Fruit fly (Drosophila melanogaster) whole organism, embryonic: ENCODE data around the gene CG12773.

Source experiments
- Abd-B ChIP-seq: fragments of 200-800 bp; sonication (Bioruptor generic); optimal IDR thresholded peaks from 2 replicates; lab custom pipeline; 2018; ENCODE audit warnings: missing biosample characterization, mild to moderate bottlenecking, missing genetic modification characterization, moderate library complexity
- CG11560 ChIP-seq: fragments of 200-800 bp; sonication (Bioruptor generic); IDR thresholded peaks from 3 replicates; pipeline ENCODE4 v1.3.6; 2022; ENCODE audit warnings: missing biosample characterization, missing genetic modification characterization
- CG12071 ChIP-seq: fragments of 200-800 bp; sonication (Bioruptor generic); optimal IDR thresholded peaks from 3 replicates; lab custom pipeline; 2018; ENCODE audit warnings: missing biosample characterization, mild to moderate bottlenecking, missing genetic modification characterization
- CG12299 ChIP-seq: fragments of 200-800 bp; sonication (Bioruptor generic); optimal IDR thresholded peaks from 2 replicates; lab custom pipeline; 2018; ENCODE audit warnings: missing biosample characterization, mild to moderate bottlenecking, missing genetic modification characterization
- CG12391 ChIP-seq: fragments of 200-800 bp; sonication (Bioruptor generic); optimal IDR thresholded peaks from 3 replicates; lab custom pipeline; 2018; ENCODE audit warnings: missing biosample characterization, mild to moderate bottlenecking, missing genetic modification characterization, moderate library complexity
- CG14710 ChIP-seq: fragments of 200-800 bp; sonication (Bioruptor generic); optimal IDR thresholded peaks from 3 replicates; lab custom pipeline; 2019; ENCODE audit warnings: missing biosample characterization, mild to moderate bottlenecking, missing genetic modification characterization, moderate library complexity
- CG1832 ChIP-seq: fragments of 200-800 bp; sonication (Bioruptor generic); optimal IDR thresholded peaks from 2 replicates; lab custom pipeline; 2017; ENCODE audit warnings: missing biosample characterization, mild to moderate bottlenecking, missing genetic modification characterization, inconsistent platforms
- CG2875 ChIP-seq: fragments of 200-800 bp; sonication (Bioruptor generic); optimal IDR thresholded peaks from 2 replicates; lab custom pipeline; 2017; ENCODE audit warnings: missing biosample characterization, mild to moderate bottlenecking, missing genetic modification characterization, missing genetic modification reagents
- CG4360 ChIP-seq: fragments of 200-800 bp; sonication (Bioruptor generic); IDR thresholded peaks from 2 replicates; pipeline ENCODE4 v1.3.6; 2022; ENCODE audit warnings: missing biosample characterization, missing genetic modification characterization
- CG4707 ChIP-seq: fragments of 200-800 bp; sonication (Bioruptor generic); optimal IDR thresholded peaks from 2 replicates; lab custom pipeline; 2018; ENCODE audit warnings: missing biosample characterization, mild to moderate bottlenecking, missing genetic modification characterization, moderate library complexity
- CG6175 ChIP-seq: fragments of 200-800 bp; sonication (Bioruptor generic); IDR thresholded peaks from 3 replicates; pipeline ENCODE4 v1.3.6; 2022; ENCODE audit warnings: missing biosample characterization, missing genetic modification characterization
- CG6683 ChIP-seq: fragments of 200-800 bp; sonication (Bioruptor generic); optimal IDR thresholded peaks from 2 replicates; lab custom pipeline; 2017; ENCODE audit warnings: missing biosample characterization, mild to moderate bottlenecking, missing genetic modification characterization, missing genetic modification reagents
- CG7987 ChIP-seq: fragments of 200-800 bp; sonication (Bioruptor generic); optimal IDR thresholded peaks from 2 replicates; lab custom pipeline; 2018; ENCODE audit warnings: missing biosample characterization, mild to moderate bottlenecking, missing genetic modification characterization, moderate library complexity
- CG9817 ChIP-seq: fragments of 200-800 bp; sonication (Bioruptor generic); optimal IDR thresholded peaks from 2 replicates; lab custom pipeline; 2018; ENCODE audit warnings: missing biosample characterization, mild to moderate bottlenecking, missing genetic modification characterization, moderate library complexity
- Deaf1 ChIP-seq: fragments of 200-800 bp; optimal IDR thresholded peaks from 3 replicates; lab custom pipeline; 2019; ENCODE audit warnings: missing biosample characterization, mild to moderate bottlenecking, missing genetic modification characterization, moderate library complexity
- HHEX ChIP-seq: fragments of 200-800 bp; sonication (Bioruptor generic); optimal IDR thresholded peaks from 3 replicates; lab custom pipeline; 2017; ENCODE audit warnings: missing biosample characterization, mild to moderate bottlenecking, missing genetic modification characterization, missing genetic modification reagents
- Hmr ChIP-seq: fragments of 200-800 bp; sonication (Bioruptor generic); optimal IDR thresholded peaks from 3 replicates; lab custom pipeline; 2017; ENCODE audit warnings: mild to moderate bottlenecking, missing biosample characterization, missing genetic modification reagents, missing genetic modification characterization
- MBD-R2 ChIP-seq: fragments of 200-800 bp; sonication (Bioruptor generic); IDR thresholded peaks from 2 replicates; pipeline ENCODE4 v1.3.6; 2022; ENCODE audit warnings: missing biosample characterization, missing genetic modification characterization
- Med ChIP-seq: fragments of 200-800 bp; sonication (Bioruptor generic); peaks from one replicate; lab custom pipeline; 2016; ENCODE audit warnings: missing biosample characterization, missing genetic modification characterization, mild to moderate bottlenecking, inconsistent platforms, moderate library complexity
- NC2α ChIP-seq: fragments of 200-800 bp; sonication (Bioruptor generic); optimal IDR thresholded peaks from 2 replicates; lab custom pipeline; 2016; ENCODE audit warnings: missing biosample characterization, missing genetic modification characterization
- Oli ChIP-seq: fragments of 200-800 bp; sonication (Bioruptor generic); optimal IDR thresholded peaks from 2 replicates; lab custom pipeline; 2018; ENCODE audit warnings: missing biosample characterization, mild to moderate bottlenecking, missing genetic modification characterization, moderate library complexity
- Opbp ChIP-seq: fragments of 200-800 bp; sonication (Bioruptor generic); IDR thresholded peaks from 3 replicates; pipeline ENCODE4 v1.3.6; 2022; ENCODE audit warnings: missing biosample characterization, missing genetic modification characterization; ENCODE audit not compliant: partially characterized antibody
- Pdp1 ChIP-seq, 2 experiments: fragments of 200-800 bp; sonication (Bioruptor generic); optimal IDR thresholded peaks; 3 replicates each; lab custom pipeline; 2016; ENCODE audit warnings: missing biosample characterization in 2 of 2, missing genetic modification characterization in 2 of 2, mild to moderate bottlenecking in 1 of 2, moderate library complexity in 1 of 2
- Scr ChIP-seq: fragments of 200-800 bp; sonication (Bioruptor generic); IDR thresholded peaks from 2 replicates; pipeline ENCODE4 v1.3.6; 2022; ENCODE audit warnings: missing biosample characterization, missing genetic modification characterization; ENCODE audit not compliant: partially characterized antibody
- Taf1 ChIP-seq: fragments of 200-800 bp; sonication (Bioruptor generic); IDR thresholded peaks from 2 replicates; pipeline ENCODE4 v1.3.6; 2022; ENCODE audit warnings: missing biosample characterization, missing genetic modification characterization
- Trl ChIP-seq, 3 experiments: fragments of >200 bp in 2 of 3; fragments of 200-800 bp in 1 of 3; sonication (Bioruptor generic) in 1 of 3; optimal IDR thresholded peaks; 2 replicates in 1 of 3; 3 replicates in 2 of 3; lab custom pipeline; 2016 to 2017; ENCODE audit warnings: missing biosample characterization in 1 of 3, missing genetic modification characterization in 1 of 3
- br ChIP-seq: fragments of >200 bp; optimal IDR thresholded peaks from 2 replicates; lab custom pipeline; 2017
- cg ChIP-seq: fragments of 200-800 bp; sonication (Bioruptor generic); optimal IDR thresholded peaks from 3 replicates; lab custom pipeline; 2019; ENCODE audit warnings: missing biosample characterization, mild to moderate bottlenecking, missing genetic modification characterization, moderate library complexity
- chif ChIP-seq, 2 experiments: fragments of 200-800 bp; sonication (Bioruptor generic); optimal IDR thresholded peaks; 3 replicates each; lab custom pipeline; 2016; ENCODE audit warnings: missing biosample characterization in 2 of 2, missing genetic modification characterization in 2 of 2
- ftz-f1 ChIP-seq: fragments of 200-800 bp; sonication (Bioruptor generic); optimal IDR thresholded peaks from 2 replicates; lab custom pipeline; 2016; ENCODE audit warnings: missing biosample characterization, missing genetic modification characterization
- gem ChIP-seq: fragments of 200-800 bp; sonication (Bioruptor generic); optimal IDR thresholded peaks from 2 replicates; lab custom pipeline; 2019; ENCODE audit warnings: missing biosample characterization, mild to moderate bottlenecking, missing genetic modification characterization, moderate library complexity
- h ChIP-seq: fragments of >200 bp; optimal IDR thresholded peaks from 2 replicates; lab custom pipeline; 2017
- hb ChIP-seq: fragments of 200-800 bp; sonication (Bioruptor generic); IDR thresholded peaks from 3 replicates; pipeline ENCODE4 v1.3.6; 2022; ENCODE audit warnings: missing biosample characterization, missing genetic modification characterization; ENCODE audit not compliant: partially characterized antibody
- knrl ChIP-seq: fragments of 200-800 bp; sonication (Bioruptor generic); IDR thresholded peaks from 3 replicates; pipeline ENCODE4 v1.3.6; 2022; ENCODE audit warnings: missing biosample characterization, missing genetic modification characterization; ENCODE audit not compliant: partially characterized antibody
- onecut ChIP-seq: fragments of 200-800 bp; sonication (Bioruptor generic); IDR thresholded peaks from 2 replicates; pipeline ENCODE4 v1.3.6; 2022; ENCODE audit warnings: missing biosample characterization, missing genetic modification characterization
- peb ChIP-seq: fragments of 200-800 bp; sonication (Bioruptor generic); IDR thresholded peaks from 2 replicates; pipeline ENCODE4 v1.3.6; 2022; ENCODE audit warnings: missing biosample characterization, missing genetic modification characterization
- pita ChIP-seq: fragments of 200-800 bp; sonication (Bioruptor generic); optimal IDR thresholded peaks from 2 replicates; lab custom pipeline; 2017; ENCODE audit warnings: missing biosample characterization, mild to moderate bottlenecking, missing genetic modification characterization
- sens ChIP-seq: fragments of 200-800 bp; sonication (Bioruptor generic); peaks from one replicate; lab custom pipeline; 2016; ENCODE audit warnings: missing biosample characterization, missing genetic modification characterization
- sqz ChIP-seq: fragments of 200-800 bp; sonication (Bioruptor generic); optimal IDR thresholded peaks from 3 replicates; lab custom pipeline; 2018; ENCODE audit warnings: missing biosample characterization, mild to moderate bottlenecking, missing genetic modification characterization
- tio ChIP-seq: fragments of 200-800 bp; sonication (Bioruptor generic); optimal IDR thresholded peaks from 2 replicates; lab custom pipeline; 2017; ENCODE audit warnings: missing biosample characterization, missing genetic modification characterization, inconsistent platforms
- vnd ChIP-seq: fragments of 200-800 bp; sonication (Bioruptor generic); IDR thresholded peaks from 3 replicates; pipeline ENCODE4 v1.3.6; 2022; ENCODE audit warnings: missing biosample characterization, missing genetic modification characterization; ENCODE audit not compliant: partially characterized antibody
- zen2 ChIP-seq: fragments of 200-800 bp; sonication (Bioruptor generic); IDR thresholded peaks from 3 replicates; pipeline ENCODE4 v1.3.6; 2022; ENCODE audit warnings: missing biosample characterization, missing genetic modification characterization; ENCODE audit not compliant: partially characterized antibody

The CG12773 gene

DNA sequence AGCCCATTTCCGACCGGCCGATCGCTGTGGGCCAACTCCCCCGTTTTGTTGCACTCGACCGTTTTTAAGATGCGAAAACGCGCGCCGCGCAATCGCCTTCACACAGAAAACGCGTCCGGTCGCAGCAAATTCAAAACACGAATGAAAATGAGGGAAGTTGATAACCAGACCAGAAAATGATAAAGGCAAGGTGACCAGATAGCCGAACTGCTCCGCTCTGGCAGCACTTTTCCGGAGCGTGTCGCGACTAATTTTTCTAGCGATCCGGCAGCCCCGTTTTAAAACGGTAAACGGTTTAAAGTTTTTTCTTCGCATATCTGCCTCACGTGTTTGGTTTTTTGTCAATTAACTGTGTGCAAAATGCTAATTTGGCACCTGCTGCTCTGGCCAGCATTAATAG, 31.6 kb downstream of the CG12773 start, which contains the start of gene DAAM (continued):
- TF ChIP-seq zen2 (GFP tag; lab: Robert Waterston, UW) (no peak), knrl (peak; percentile 54), CG14710 (peak; percentile 57), Hmr (GFP tag; lab: Kevin White, UChicago) (peak; percentile 89), h (no peak), Pdp1 (GFP tag; optimal IDR thresholded peaks at IDR 0.05; lab: Kevin White, UChicago) (peak in 1 of 2 experiments; percentile 2), peb (no peak), Deaf1 (tag; lab: Kevin White, UChicago) (peak; percentile 43), ftz-f1 (GFP tag; lab: Kevin White, UChicago) (peak; percentile 23), Scr (GFP tag; lab: Robert Waterston, UW) (0 out of 2 replicates have a peak, but pooled peaks have one; percentile 29), CG7987 (GFP tag; lab: Kevin White, UChicago) (peak; percentile 59)

dm6 chrX:1321664-1322063, 32.1 kb downstream of the CG12773 start:
- TF ChIP-seq Oli (tag; lab: Kevin White, UChicago), result no peak
- peak; percentile 43 for TF ChIP-seq cg (GFP tag; lab: Kevin White, UChicago)
- no peak for TF ChIP-seq CG9817 (tag; lab: Kevin White, UChicago)
- peak; percentile 69 for TF ChIP-seq CG4360 (GFP tag; lab: Robert Waterston, UW)
- TF ChIP-seq Abd-B (GFP tag; lab: Kevin White, UChicago), result no peak
- TF ChIP-seq chif (GFP tag; optimal IDR thresholded peaks at IDR 0.05; lab: Kevin White, UChicago), result no peak
- TF ChIP-seq HHEX, result no peak
- no peak for TF ChIP-seq sens (GFP tag; lab: Kevin White, UChicago)
- 0 out of 2 replicates have a peak, but pooled peaks have one; percentile 19 for TF ChIP-seq MBD-R2 (GFP tag; lab: Robert Waterston, UW)
- TF ChIP-seq CG12299 (tag; lab: Kevin White, UChicago), result no peak
- no peak for TF ChIP-seq vnd (GFP tag; lab: Robert Waterston, UW)
- peak; percentile 27 for TF ChIP-seq CG1832
- TF ChIP-seq gem (tag; lab: Kevin White, UChicago), result no peak
- no peak for TF ChIP-seq CG4707 (GFP tag; lab: Kevin White, UChicago)
- TF ChIP-seq tio, result no peak
- no peak for TF ChIP-seq hb
- no peak for TF ChIP-seq CG11560
- peak; percentile 22 to 45 for TF ChIP-seq Trl (optimal IDR thresholded peaks at IDR 0.05; lab: Kevin White, UChicago)
- no peak for TF ChIP-seq Trl (GFP tag; optimal IDR thresholded peaks at IDR 0.05; lab: Kevin White, UChicago)
- no peak for TF ChIP-seq peb
- TF ChIP-seq CG14710, result no peak
- TF ChIP-seq sqz (GFP tag; lab: Kevin White, UChicago), result no peak
- TF ChIP-seq Opbp (GFP tag; lab: Robert Waterston, UW), result no peak
- TF ChIP-seq br (lab: Kevin White, UChicago), result no peak
- TF ChIP-seq Taf1 (GFP tag; lab: Robert Waterston, UW), result no peak
- no peak for TF ChIP-seq CG2875 (GFP tag; lab: Kevin White, UChicago)
- no peak for TF ChIP-seq pita
- TF ChIP-seq onecut, result peak; percentile 98
- TF ChIP-seq CG6175 (GFP tag; lab: Robert Waterston, UW), result no peak

- TF ChIP-seq NC2α (GFP tag; lab: Kevin White, UChicago) (no peak), CG12391 (tag; lab: Kevin White, UChicago) (no peak), CG6683 (GFP tag; lab: Kevin White, UChicago) (no peak), vnd (GFP tag; lab: Robert Waterston, UW) (no peak), Taf1 (GFP tag; lab: Robert Waterston, UW) (no peak), CG12071 (GFP tag; lab: Kevin White, UChicago) (no peak), Med (peak; percentile 43)
These were observed 32.7 kb downstream of the CG12773 start for dm6 chrX:1321043-1321442.
